Fruit fly (Drosophila melanogaster) whole organism, embryonic: Measurements from ENCODE around the gene CG10317.

Source experiments
- Adf1 ChIP-seq: fragments of 200-800 bp; sonication (Bioruptor generic); IDR thresholded peaks from 2 replicates; pipeline ENCODE4 v1.3.6; 2022; ENCODE audit warnings: missing biosample characterization, missing genetic modification characterization
- B-H1 ChIP-seq: fragments of 200-800 bp; sonication (Bioruptor generic); IDR thresholded peaks from 3 replicates; pipeline ENCODE4 v1.3.6; 2022; ENCODE audit warnings: missing biosample characterization, missing genetic modification characterization
- Bgb ChIP-seq: fragments of 200-800 bp; sonication (Bioruptor generic); IDR thresholded peaks from 2 replicates; pipeline ENCODE4 v1.3.6; 2022; ENCODE audit warnings: missing biosample characterization, missing genetic modification characterization; ENCODE audit not compliant: partially characterized antibody
- CG12219 ChIP-seq: fragments of 200-800 bp; sonication (Bioruptor generic); optimal IDR thresholded peaks from 3 replicates; lab custom pipeline; 2018; ENCODE audit warnings: missing biosample characterization, mild to moderate bottlenecking, missing genetic modification characterization
- CG14014 ChIP-seq: fragments of 200-800 bp; sonication (Bioruptor generic); IDR thresholded peaks from 2 replicates; pipeline ENCODE4 v1.3.6; 2022; ENCODE audit warnings: missing biosample characterization, missing genetic modification characterization
- CG15269 ChIP-seq: fragments of 200-800 bp; sonication (Bioruptor generic); optimal IDR thresholded peaks from 2 replicates; lab custom pipeline; 2018; ENCODE audit warnings: missing biosample characterization, mild to moderate bottlenecking, missing genetic modification characterization, moderate library complexity
- CG17186 ChIP-seq: fragments of 200-800 bp; sonication (Bioruptor generic); optimal IDR thresholded peaks from 3 replicates; lab custom pipeline; 2017; ENCODE audit warnings: missing biosample characterization, missing genetic modification reagents, missing genetic modification characterization
- CG17359 ChIP-seq: fragments of 200-800 bp; sonication (Bioruptor generic); optimal IDR thresholded peaks from 3 replicates; lab custom pipeline; 2018; ENCODE audit warnings: missing biosample characterization, mild to moderate bottlenecking, missing genetic modification characterization, moderate library complexity
- CG1832 ChIP-seq: fragments of 200-800 bp; sonication (Bioruptor generic); optimal IDR thresholded peaks from 2 replicates; lab custom pipeline; 2017; ENCODE audit warnings: missing biosample characterization, mild to moderate bottlenecking, missing genetic modification characterization, inconsistent platforms
- CG32532 ChIP-seq: fragments of 200-800 bp; sonication (Bioruptor generic); IDR thresholded peaks from 2 replicates; pipeline ENCODE4 v1.3.6; 2022; ENCODE audit warnings: missing biosample characterization, missing genetic modification characterization
- CG3407 ChIP-seq: fragments of 200-800 bp; sonication (Bioruptor generic); optimal IDR thresholded peaks from 2 replicates; lab custom pipeline; 2018; ENCODE audit warnings: missing biosample characterization, mild to moderate bottlenecking, missing genetic modification characterization
- CG4360 ChIP-seq: fragments of 200-800 bp; sonication (Bioruptor generic); IDR thresholded peaks from 2 replicates; pipeline ENCODE4 v1.3.6; 2022; ENCODE audit warnings: missing biosample characterization, missing genetic modification characterization
- CG6254 ChIP-seq: fragments of 200-800 bp; sonication (Bioruptor generic); optimal IDR thresholded peaks from 3 replicates; lab custom pipeline; 2017; ENCODE audit warnings: mild to moderate bottlenecking, missing biosample characterization, missing genetic modification reagents, missing genetic modification characterization
- CG7372 ChIP-seq: fragments of 200-800 bp; sonication (Bioruptor generic); IDR thresholded peaks from 2 replicates; pipeline ENCODE4 v1.3.6; 2022; ENCODE audit warnings: missing biosample characterization, missing genetic modification characterization
- CG7745 ChIP-seq: fragments of 200-800 bp; sonication (Bioruptor generic); optimal IDR thresholded peaks from 2 replicates; lab custom pipeline; 2018; ENCODE audit warnings: missing biosample characterization, mild to moderate bottlenecking, missing genetic modification characterization, moderate library complexity
- CG8478 ChIP-seq: fragments of >200 bp; optimal IDR thresholded peaks from 2 replicates; lab custom pipeline; 2018
- CHES-1-like ChIP-seq: fragments of 200-800 bp; sonication (Bioruptor generic); optimal IDR thresholded peaks from 2 replicates; lab custom pipeline; 2016; ENCODE audit warnings: missing biosample characterization, missing genetic modification characterization
- CkIIα-i1 ChIP-seq: fragments of 200-800 bp; sonication (Bioruptor generic); IDR thresholded peaks from 2 replicates; pipeline ENCODE4 v1.3.6; 2022; ENCODE audit warnings: missing biosample characterization, missing genetic modification characterization
- CoRest ChIP-seq: fragments of 200-800 bp; sonication (Bioruptor generic); optimal IDR thresholded peaks from 3 replicates; lab custom pipeline; 2018; ENCODE audit warnings: missing biosample characterization, mild to moderate bottlenecking, missing genetic modification characterization, moderate library complexity
- D19A ChIP-seq: fragments of 200-800 bp; optimal IDR thresholded peaks from 3 replicates; lab custom pipeline; 2019; ENCODE audit warnings: missing biosample characterization, mild to moderate bottlenecking, missing genetic modification characterization, moderate library complexity
- Eip74EF ChIP-seq, 2 experiments: fragments of 200-800 bp in 1 of 2; fragments of >200 bp in 1 of 2; sonication (Bioruptor generic) in 1 of 2; optimal IDR thresholded peaks; 2 replicates each; lab custom pipeline; 2017 to 2019; ENCODE audit warnings: missing biosample characterization in 2 of 2, missing genetic modification characterization in 2 of 2, mild to moderate bottlenecking in 1 of 2, moderate library complexity in 1 of 2
- H15 ChIP-seq: fragments of 200-800 bp; sonication (Bioruptor generic); IDR thresholded peaks from 3 replicates; pipeline ENCODE4 v1.3.6; 2022; ENCODE audit warnings: missing biosample characterization, missing genetic modification characterization
- HmgZ ChIP-seq: fragments of 200-800 bp; sonication (Bioruptor generic); optimal IDR thresholded peaks from 2 replicates; lab custom pipeline; 2018; ENCODE audit warnings: missing biosample characterization, mild to moderate bottlenecking, missing genetic modification characterization
- Jarid2 ChIP-seq: fragments of 200-800 bp; sonication (Bioruptor generic); optimal IDR thresholded peaks from 3 replicates; lab custom pipeline; 2017; ENCODE audit warnings: mild to moderate bottlenecking, missing biosample characterization, missing genetic modification reagents, missing genetic modification characterization
- Kr ChIP-seq: fragments of 200-800 bp; sonication (Bioruptor generic); optimal IDR thresholded peaks from 2 replicates; lab custom pipeline; 2017; ENCODE audit warnings: missing biosample characterization, mild to moderate bottlenecking, missing genetic modification characterization
- NK7.1 ChIP-seq: fragments of 200-800 bp; sonication (Bioruptor generic); optimal IDR thresholded peaks from 3 replicates; lab custom pipeline; 2016; ENCODE audit warnings: missing biosample characterization, missing genetic modification characterization
- Nf-YC ChIP-seq: fragments of 200-800 bp; optimal IDR thresholded peaks from 3 replicates; lab custom pipeline; 2019; ENCODE audit warnings: missing biosample characterization, mild to moderate bottlenecking, missing genetic modification characterization, moderate library complexity
- PHDP ChIP-seq: fragments of 200-800 bp; sonication (Bioruptor generic); optimal IDR thresholded peaks from 3 replicates; lab custom pipeline; 2018; ENCODE audit warnings: missing biosample characterization, mild to moderate bottlenecking, missing genetic modification characterization, moderate library complexity
- Xbp1 ChIP-seq: fragments of 200-800 bp; sonication (Bioruptor generic); optimal IDR thresholded peaks from 3 replicates; lab custom pipeline; 2016; ENCODE audit warnings: missing biosample characterization, mild to moderate bottlenecking, missing genetic modification characterization
- abd-A ChIP-seq: fragments of 200-800 bp; sonication (Bioruptor generic); optimal IDR thresholded peaks from 3 replicates; lab custom pipeline; 2019; ENCODE audit warnings: missing biosample characterization, mild to moderate bottlenecking, missing genetic modification characterization, moderate library complexity
- az2 ChIP-seq: fragments of 200-800 bp; sonication (Bioruptor generic); optimal IDR thresholded peaks from 3 replicates; lab custom pipeline; 2016; ENCODE audit warnings: missing biosample characterization, missing genetic modification characterization
- chinmo ChIP-seq: fragments of 200-800 bp; sonication (Bioruptor generic); IDR thresholded peaks from 4 replicates; pipeline ENCODE4 v1.3.6; 2022; ENCODE audit warnings: missing biosample characterization, missing genetic modification characterization; ENCODE audit not compliant: partially characterized antibody
- dm ChIP-seq: fragments of 200-800 bp; sonication (Bioruptor generic); optimal IDR thresholded peaks from 3 replicates; lab custom pipeline; 2016; ENCODE audit warnings: missing biosample characterization, missing genetic modification characterization
- en ChIP-seq: fragments of 200-800 bp; sonication (Bioruptor generic); optimal IDR thresholded peaks from 2 replicates; lab custom pipeline; 2016; ENCODE audit warnings: missing biosample characterization, missing genetic modification characterization
- fd96Cb ChIP-seq: fragments of 200-800 bp; sonication (Bioruptor generic); optimal IDR thresholded peaks from 2 replicates; lab custom pipeline; 2018; ENCODE audit warnings: missing biosample characterization, mild to moderate bottlenecking, missing genetic modification characterization, moderate library complexity
- klu ChIP-seq: fragments of 200-800 bp; sonication (Bioruptor generic); IDR thresholded peaks from 2 replicates; pipeline ENCODE4 v1.3.6; 2022; ENCODE audit warnings: missing biosample characterization, missing genetic modification characterization
- kni ChIP-seq: fragments of 200-800 bp; sonication (Bioruptor generic); optimal IDR thresholded peaks from 3 replicates; lab custom pipeline; 2017; ENCODE audit warnings: mild to moderate bottlenecking, missing biosample characterization, missing genetic modification reagents, missing genetic modification characterization
- knrl ChIP-seq: fragments of 200-800 bp; sonication (Bioruptor generic); IDR thresholded peaks from 3 replicates; pipeline ENCODE4 v1.3.6; 2022; ENCODE audit warnings: missing biosample characterization, missing genetic modification characterization; ENCODE audit not compliant: partially characterized antibody
- lmd ChIP-seq: fragments of 200-800 bp; sonication (Bioruptor generic); IDR thresholded peaks from 2 replicates; pipeline ENCODE4 v1.3.6; 2022; ENCODE audit warnings: missing biosample characterization, missing genetic modification characterization
- mld ChIP-seq: fragments of 200-800 bp; sonication (Bioruptor generic); IDR thresholded peaks from 3 replicates; pipeline ENCODE4 v1.3.6; 2022; ENCODE audit warnings: missing biosample characterization, missing genetic modification characterization; ENCODE audit not compliant: partially characterized antibody
- nau ChIP-seq: fragments of 200-800 bp; sonication (Bioruptor generic); optimal IDR thresholded peaks from 3 replicates; lab custom pipeline; 2017; ENCODE audit warnings: missing biosample characterization, mild to moderate bottlenecking, missing genetic modification characterization, missing genetic modification reagents
- phol ChIP-seq: fragments of 200-800 bp; sonication (Bioruptor generic); optimal IDR thresholded peaks from 3 replicates; lab custom pipeline; 2018; ENCODE audit warnings: missing biosample characterization, mild to moderate bottlenecking, missing genetic modification characterization, moderate library complexity
- schlank ChIP-seq: fragments of 200-800 bp; sonication (Bioruptor generic); optimal IDR thresholded peaks from 2 replicates; lab custom pipeline; 2018; ENCODE audit warnings: missing biosample characterization, mild to moderate bottlenecking, missing genetic modification characterization
- ssp ChIP-seq: fragments of 200-800 bp; sonication (Bioruptor generic); IDR thresholded peaks from 2 replicates; pipeline ENCODE4 v1.3.6; 2022; ENCODE audit warnings: missing biosample characterization, missing genetic modification characterization
- tll ChIP-seq, 2 experiments: fragments of 200-800 bp in 1 of 2; fragments of >200 bp in 1 of 2; sonication (Bioruptor generic) in 1 of 2; optimal IDR thresholded peaks; 2 replicates each; lab custom pipeline; 2017 to 2019; ENCODE audit warnings: missing biosample characterization in 2 of 2, missing genetic modification characterization in 2 of 2, mild to moderate bottlenecking in 1 of 2, moderate library complexity in 1 of 2
- twi ChIP-seq: fragments of 200-800 bp; optimal IDR thresholded peaks from 2 replicates; lab custom pipeline; 2019; ENCODE audit warnings: missing biosample characterization, mild to moderate bottlenecking, missing genetic modification characterization, moderate library complexity
- vvl ChIP-seq: fragments of 200-800 bp; sonication (Bioruptor generic); IDR thresholded peaks from 2 replicates; pipeline ENCODE4 v1.3.6; 2022; ENCODE audit warnings: missing biosample characterization, missing genetic modification characterization
- z ChIP-seq: fragments of 200-800 bp; sonication (Bioruptor generic); IDR thresholded peaks from 3 replicates; pipeline ENCODE4 v1.3.6; 2022; ENCODE audit warnings: missing biosample characterization, missing genetic modification characterization
- zfh1 ChIP-seq: fragments of 200-800 bp; sonication (Bioruptor generic); IDR thresholded peaks from 3 replicates; pipeline ENCODE4 v1.3.6; 2022; ENCODE audit warnings: missing biosample characterization, missing genetic modification characterization

The CG10317 gene

DNA sequence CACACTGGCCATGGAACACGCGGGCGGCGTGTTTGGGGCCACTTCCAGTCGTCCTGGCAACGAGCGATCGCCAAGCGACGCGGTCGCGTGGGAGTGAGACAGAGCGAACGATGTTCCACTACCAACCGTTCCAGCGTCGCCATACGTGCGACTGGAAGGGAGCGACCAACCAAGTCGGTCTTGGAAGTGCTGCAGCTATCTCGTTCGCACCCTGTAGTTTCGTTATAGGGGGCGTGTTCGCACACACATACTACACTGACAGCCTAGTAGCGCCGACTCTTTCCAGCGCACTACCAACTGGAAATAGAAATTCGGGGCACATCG lies 33.4 kb upstream of the CG10317 start (continued):
- TF ChIP-seq vvl (GFP tag; lab: Robert Waterston, UW): no peak
- peak; percentile 98 for TF ChIP-seq Nf-YC (tag; lab: Kevin White, UChicago)
- TF ChIP-seq Xbp1 (GFP tag; lab: Kevin White, UChicago): no peak
- TF ChIP-seq CG8478 (lab: Kevin White, UChicago): peak; percentile 98
- peak; percentile 81 for TF ChIP-seq CG7745
- no peak for TF ChIP-seq klu (GFP tag; lab: Robert Waterston, UW)
- TF ChIP-seq Jarid2 (GFP tag; lab: Kevin White, UChicago): peak; percentile 56
- no peak for TF ChIP-seq CG15269 (tag; lab: Kevin White, UChicago)
- no peak for TF ChIP-seq B-H1 (GFP tag; lab: Robert Waterston, UW)
- peak; percentile 18; the same call in 1 of the 3 replicates for TF ChIP-seq knrl (GFP tag; lab: Robert Waterston, UW)
- TF ChIP-seq CG1832 (GFP tag; lab: Kevin White, UChicago): peak; percentile 94
- no peak for TF ChIP-seq schlank (tag; lab: Kevin White, UChicago)
- TF ChIP-seq en (GFP tag; lab: Kevin White, UChicago): no peak
- TF ChIP-seq twi (tag; lab: Kevin White, UChicago): no peak
- TF ChIP-seq nau (GFP tag; lab: Kevin White, UChicago): no peak
- no peak for TF ChIP-seq H15
- TF ChIP-seq Adf1 (GFP tag; lab: Robert Waterston, UW): peak; percentile 63; the same call in 1 of the 2 replicates
- no peak for TF ChIP-seq fd96Cb (tag; lab: Kevin White, UChicago)
- TF ChIP-seq mld (GFP tag; lab: Robert Waterston, UW): no peak
- TF ChIP-seq az2 (GFP tag; lab: Kevin White, UChicago): no peak
- no peak for TF ChIP-seq CG17359 (tag; lab: Kevin White, UChicago)
- TF ChIP-seq Bgb: 0 out of 2 replicates have a peak, but pooled peaks have one; percentile 30
- TF ChIP-seq CkIIα-i1 (GFP tag; lab: Robert Waterston, UW): no peak
- no peak for TF ChIP-seq CG3407 (GFP tag; lab: Kevin White, UChicago)
- TF ChIP-seq z: peak; percentile 94
- TF ChIP-seq zfh1 (GFP tag; lab: Robert Waterston, UW): no peak
- TF ChIP-seq ssp (GFP tag; lab: Robert Waterston, UW): no peak
- TF ChIP-seq CG17186: no peak
- no peak for TF ChIP-seq CG6254 (GFP tag; lab: Kevin White, UChicago)
- TF ChIP-seq CHES-1-like (GFP tag; lab: Kevin White, UChicago): no peak
- TF ChIP-seq HmgZ (tag; lab: Kevin White, UChicago): no peak
- no peak for TF ChIP-seq D19A (tag; lab: Kevin White, UChicago)
- no peak for TF ChIP-seq NK7.1 (GFP tag; lab: Kevin White, UChicago)
- no peak for TF ChIP-seq CG7372 (GFP tag; lab: Robert Waterston, UW)
- no peak for TF ChIP-seq CG12219 (GFP tag; lab: Kevin White, UChicago)
- TF ChIP-seq CoRest (tag; lab: Kevin White, UChicago): peak; percentile 42
- no peak for TF ChIP-seq abd-A (tag; lab: Kevin White, UChicago)
- peak; percentile 30 for TF ChIP-seq phol (tag; lab: Kevin White, UChicago)
- TF ChIP-seq, all 482 proteins: peak for 27

DNA sequence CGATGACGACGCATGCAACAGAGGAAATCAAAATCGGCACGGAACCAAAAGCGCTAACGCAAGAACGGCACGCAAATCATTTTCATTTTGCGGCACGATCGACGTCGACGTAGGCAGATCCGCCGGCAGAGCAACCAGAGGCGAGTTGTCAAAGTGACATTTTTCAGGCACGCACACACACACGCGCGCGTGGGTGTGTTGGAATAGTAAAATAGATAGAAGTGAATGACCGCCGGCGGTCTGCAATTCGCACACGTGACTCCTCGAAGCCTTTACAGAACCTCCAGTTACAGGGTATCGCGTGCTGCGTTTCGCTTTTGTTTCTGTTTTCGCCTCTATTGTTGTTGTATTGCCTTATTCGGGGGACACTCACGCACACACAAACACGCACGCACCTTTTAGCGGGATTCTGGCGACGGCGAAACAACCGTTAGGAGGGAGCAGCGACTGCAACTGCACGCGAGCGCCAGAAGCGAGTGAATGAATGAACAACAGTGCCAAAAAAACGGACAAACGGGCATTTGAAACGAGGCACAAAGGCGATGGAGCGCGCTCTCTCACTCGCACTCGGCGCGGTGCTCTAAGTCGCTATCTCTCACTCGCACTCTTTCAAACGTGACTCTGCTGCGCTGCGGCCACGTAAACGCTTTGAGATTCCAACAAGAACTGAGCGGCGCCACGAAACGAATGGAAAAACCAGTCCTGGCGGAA lies 32.8 kb upstream of the CG10317 start, which contains the start of gene ss:
Gene ss, minus strand, starts transcription at position 668 of the 711 bp plus-strand sequence.
- peak; percentile 26 for TF ChIP-seq kni (GFP tag; lab: Kevin White, UChicago)
- TF ChIP-seq CG32532 (GFP tag; lab: Robert Waterston, UW): no peak
- peak; percentile 67 for TF ChIP-seq Jarid2 (GFP tag; lab: Kevin White, UChicago)
- TF ChIP-seq CG14014 (GFP tag; lab: Robert Waterston, UW): no peak
- TF ChIP-seq Xbp1 (GFP tag; lab: Kevin White, UChicago): peak; percentile 39
- TF ChIP-seq CG4360 (GFP tag; lab: Robert Waterston, UW): peak; percentile 65
- no peak for TF ChIP-seq CG7372 (GFP tag; lab: Robert Waterston, UW)
- TF ChIP-seq PHDP (tag; lab: Kevin White, UChicago): no peak
- TF ChIP-seq chinmo (GFP tag; lab: Robert Waterston, UW): 0 out of 4 replicates have a peak, but pooled peaks have one; percentile 48
- TF ChIP-seq dm (GFP tag; lab: Kevin White, UChicago): peak; percentile 6
- no peak for TF ChIP-seq lmd (GFP tag; lab: Robert Waterston, UW)
- peak; percentile 9 to 51 for TF ChIP-seq tll (GFP tag; optimal IDR thresholded peaks at IDR 0.05; lab: Kevin White, UChicago)
- no peak for TF ChIP-seq Kr
- no peak for TF ChIP-seq Eip74EF (GFP tag; optimal IDR thresholded peaks at IDR 0.05; lab: Kevin White, UChicago)
